Fruit fly (Drosophila melanogaster) whole organism, embryonic: ENCODE data around the gene ph-p.

Source experiments
- Aef1 ChIP-seq: fragments of 200-800 bp; sonication (Bioruptor generic); IDR thresholded peaks from 3 replicates; pipeline ENCODE4 v1.3.6; 2022; ENCODE audit warnings: missing biosample characterization, missing genetic modification characterization
- B-H1 ChIP-seq: fragments of 200-800 bp; sonication (Bioruptor generic); IDR thresholded peaks from 3 replicates; pipeline ENCODE4 v1.3.6; 2022; ENCODE audit warnings: missing biosample characterization, missing genetic modification characterization
- Bdp1 ChIP-seq: fragments of 200-800 bp; sonication (Bioruptor generic); optimal IDR thresholded peaks from 3 replicates; lab custom pipeline; 2016; ENCODE audit warnings: missing biosample characterization, missing genetic modification characterization
- CG1024 ChIP-seq: fragments of 200-800 bp; sonication (Bioruptor generic); IDR thresholded peaks from 2 replicates; pipeline ENCODE4 v1.3.6; 2022; ENCODE audit warnings: missing biosample characterization, missing genetic modification characterization
- CG11504 ChIP-seq: fragments of 200-800 bp; sonication (Bioruptor generic); optimal IDR thresholded peaks from 3 replicates; lab custom pipeline; 2019; ENCODE audit warnings: missing biosample characterization, mild to moderate bottlenecking, missing genetic modification characterization, moderate library complexity
- CG12391 ChIP-seq: fragments of 200-800 bp; sonication (Bioruptor generic); optimal IDR thresholded peaks from 3 replicates; lab custom pipeline; 2018; ENCODE audit warnings: missing biosample characterization, mild to moderate bottlenecking, missing genetic modification characterization, moderate library complexity
- CG12659 ChIP-seq: fragments of 200-800 bp; sonication (Bioruptor generic); optimal IDR thresholded peaks from 3 replicates; lab custom pipeline; 2017; ENCODE audit warnings: mild to moderate bottlenecking, missing biosample characterization, missing genetic modification reagents, missing genetic modification characterization
- CG12769 ChIP-seq: fragments of 200-800 bp; sonication (Bioruptor generic); optimal IDR thresholded peaks from 2 replicates; lab custom pipeline; 2019; ENCODE audit warnings: missing biosample characterization, mild to moderate bottlenecking, missing genetic modification characterization, moderate library complexity
- CG14667 ChIP-seq: fragments of 200-800 bp; sonication (Bioruptor generic); IDR thresholded peaks from 2 replicates; pipeline ENCODE4 v1.3.6; 2022; ENCODE audit warnings: missing biosample characterization, missing genetic modification characterization
- CG16863 ChIP-seq: fragments of 200-800 bp; sonication (Bioruptor generic); optimal IDR thresholded peaks from 3 replicates; lab custom pipeline; 2016; ENCODE audit warnings: missing biosample characterization, missing genetic modification characterization
- CG17328 ChIP-seq: fragments of 200-800 bp; sonication (Bioruptor generic); IDR thresholded peaks from 2 replicates; pipeline ENCODE4 v1.3.6; 2022; ENCODE audit warnings: missing biosample characterization, missing genetic modification characterization
- CG1792 ChIP-seq: fragments of 200-800 bp; sonication (Bioruptor generic); optimal IDR thresholded peaks from 2 replicates; lab custom pipeline; 2016; ENCODE audit warnings: missing biosample characterization, missing genetic modification characterization
- CG2875 ChIP-seq: fragments of 200-800 bp; sonication (Bioruptor generic); optimal IDR thresholded peaks from 2 replicates; lab custom pipeline; 2017; ENCODE audit warnings: missing biosample characterization, mild to moderate bottlenecking, missing genetic modification characterization, missing genetic modification reagents
- CG3407 ChIP-seq: fragments of 200-800 bp; sonication (Bioruptor generic); optimal IDR thresholded peaks from 2 replicates; lab custom pipeline; 2018; ENCODE audit warnings: missing biosample characterization, mild to moderate bottlenecking, missing genetic modification characterization
- CG34224 ChIP-seq: fragments of 200-800 bp; sonication (Bioruptor generic); IDR thresholded peaks from 3 replicates; pipeline ENCODE4 v1.3.6; 2022; ENCODE audit warnings: missing biosample characterization, missing genetic modification characterization; ENCODE audit not compliant: partially characterized antibody
- CG3995 ChIP-seq: fragments of 200-800 bp; sonication (Bioruptor generic); optimal IDR thresholded peaks from 3 replicates; lab custom pipeline; 2016; ENCODE audit warnings: missing biosample characterization, missing genetic modification characterization
- CG5245 ChIP-seq: fragments of 200-800 bp; sonication (Bioruptor generic); optimal IDR thresholded peaks from 3 replicates; lab custom pipeline; 2016; ENCODE audit warnings: missing biosample characterization, missing genetic modification characterization
- CG7839 ChIP-seq: fragments of 200-800 bp; sonication (Bioruptor generic); optimal IDR thresholded peaks from 3 replicates; lab custom pipeline; 2018; ENCODE audit warnings: missing biosample characterization, mild to moderate bottlenecking, missing genetic modification characterization, moderate library complexity
- CG8388 ChIP-seq: fragments of 200-800 bp; sonication (Bioruptor generic); optimal IDR thresholded peaks from 2 replicates; lab custom pipeline; 2019; ENCODE audit warnings: missing biosample characterization, mild to moderate bottlenecking, missing genetic modification characterization, moderate library complexity
- CoRest ChIP-seq: fragments of 200-800 bp; sonication (Bioruptor generic); optimal IDR thresholded peaks from 3 replicates; lab custom pipeline; 2018; ENCODE audit warnings: missing biosample characterization, mild to moderate bottlenecking, missing genetic modification characterization, moderate library complexity
- D ChIP-seq, 2 experiments: fragments of 200-800 bp in 1 of 2; fragments of >200 bp in 1 of 2; sonication (Bioruptor generic) in 1 of 2; optimal IDR thresholded peaks; 2 replicates in 1 of 2; 3 replicates in 1 of 2; lab custom pipeline; 2017; ENCODE audit warnings: mild to moderate bottlenecking in 1 of 2, missing biosample characterization in 1 of 2, missing genetic modification characterization in 1 of 2, missing genetic modification reagents in 1 of 2
- D19B ChIP-seq: fragments of 200-800 bp; sonication (Bioruptor generic); optimal IDR thresholded peaks from 2 replicates; lab custom pipeline; 2017; ENCODE audit warnings: missing biosample characterization, mild to moderate bottlenecking, missing genetic modification characterization
- E2f1 ChIP-seq: fragments of 200-800 bp; sonication (Bioruptor generic); IDR thresholded peaks from 2 replicates; pipeline ENCODE4 v1.3.6; 2022; ENCODE audit warnings: missing biosample characterization, missing genetic modification characterization
- E2f2 ChIP-seq: fragments of 200-800 bp; sonication (Bioruptor generic); IDR thresholded peaks from 2 replicates; pipeline ENCODE4 v1.3.6; 2022; ENCODE audit warnings: missing biosample characterization, missing genetic modification characterization
- Ets65A ChIP-seq: fragments of 200-800 bp; sonication (Bioruptor generic); peaks from one replicate; lab custom pipeline; 2016; ENCODE audit warnings: missing biosample characterization, missing genetic modification characterization
- HLH3B ChIP-seq: fragments of 200-800 bp; sonication (Bioruptor generic); IDR thresholded peaks from 2 replicates; pipeline ENCODE4 v1.3.6; 2022; ENCODE audit warnings: missing biosample characterization, missing genetic modification characterization
- Lhr ChIP-seq: fragments of 200-800 bp; sonication (Bioruptor generic); optimal IDR thresholded peaks from 3 replicates; lab custom pipeline; 2017; ENCODE audit warnings: mild to moderate bottlenecking, missing biosample characterization, missing genetic modification reagents, missing genetic modification characterization
- Med ChIP-seq: fragments of 200-800 bp; sonication (Bioruptor generic); peaks from one replicate; lab custom pipeline; 2016; ENCODE audit warnings: missing biosample characterization, missing genetic modification characterization, mild to moderate bottlenecking, inconsistent platforms, moderate library complexity
- Mes4 ChIP-seq: fragments of 200-800 bp; sonication (Bioruptor generic); optimal IDR thresholded peaks from 2 replicates; lab custom pipeline; 2016; ENCODE audit warnings: missing biosample characterization, missing genetic modification characterization
- NC2β ChIP-seq: fragments of 200-800 bp; sonication (Bioruptor generic); optimal IDR thresholded peaks from 2 replicates; lab custom pipeline; 2016; ENCODE audit warnings: missing biosample characterization, missing genetic modification characterization
- Ssrp ChIP-seq: fragments of 200-800 bp; sonication (Bioruptor generic); optimal IDR thresholded peaks from 2 replicates; lab custom pipeline; 2018; ENCODE audit warnings: missing biosample characterization, mild to moderate bottlenecking, missing genetic modification characterization, moderate library complexity
- az2 ChIP-seq: fragments of 200-800 bp; sonication (Bioruptor generic); optimal IDR thresholded peaks from 3 replicates; lab custom pipeline; 2016; ENCODE audit warnings: missing biosample characterization, missing genetic modification characterization
- chif ChIP-seq, 2 experiments: fragments of 200-800 bp; sonication (Bioruptor generic); optimal IDR thresholded peaks; 3 replicates each; lab custom pipeline; 2016; ENCODE audit warnings: missing biosample characterization in 2 of 2, missing genetic modification characterization in 2 of 2
- dati ChIP-seq: fragments of 200-800 bp; sonication (Bioruptor generic); IDR thresholded peaks from 2 replicates; pipeline ENCODE4 v1.3.6; 2022; ENCODE audit warnings: missing biosample characterization, missing genetic modification characterization
- disco-r ChIP-seq: fragments of 200-800 bp; sonication (Bioruptor generic); optimal IDR thresholded peaks from 2 replicates; lab custom pipeline; 2016; ENCODE audit warnings: missing biosample characterization, missing genetic modification characterization
- dm ChIP-seq: fragments of 200-800 bp; sonication (Bioruptor generic); optimal IDR thresholded peaks from 3 replicates; lab custom pipeline; 2016; ENCODE audit warnings: missing biosample characterization, missing genetic modification characterization
- gce ChIP-seq: fragments of 200-800 bp; sonication (Bioruptor generic); IDR thresholded peaks from 3 replicates; pipeline ENCODE4 v1.3.6; 2022; ENCODE audit warnings: missing biosample characterization, missing genetic modification characterization
- h ChIP-seq: fragments of >200 bp; optimal IDR thresholded peaks from 2 replicates; lab custom pipeline; 2017
- hb ChIP-seq: fragments of 200-800 bp; sonication (Bioruptor generic); IDR thresholded peaks from 3 replicates; pipeline ENCODE4 v1.3.6; 2022; ENCODE audit warnings: missing biosample characterization, missing genetic modification characterization; ENCODE audit not compliant: partially characterized antibody
- hkb ChIP-seq, 2 experiments: fragments of 200-800 bp in 1 of 2; fragments of >200 bp in 1 of 2; sonication (Bioruptor generic) in 1 of 2; IDR thresholded peaks in 1 of 2; optimal IDR thresholded peaks in 1 of 2; 2 replicates each; pipeline versions ENCODE4 v1.3.6 to Lab custom; 2017 to 2022; ENCODE audit warnings: missing biosample characterization in 1 of 2, missing genetic modification characterization in 1 of 2
- lab ChIP-seq: fragments of 200-800 bp; sonication (Bioruptor generic); optimal IDR thresholded peaks from 3 replicates; lab custom pipeline; 2017; ENCODE audit warnings: missing biosample characterization, missing genetic modification characterization, mild to moderate bottlenecking, moderate library complexity, missing genetic modification reagents
- lmd ChIP-seq: fragments of 200-800 bp; sonication (Bioruptor generic); IDR thresholded peaks from 2 replicates; pipeline ENCODE4 v1.3.6; 2022; ENCODE audit warnings: missing biosample characterization, missing genetic modification characterization
- pita ChIP-seq: fragments of 200-800 bp; sonication (Bioruptor generic); optimal IDR thresholded peaks from 2 replicates; lab custom pipeline; 2017; ENCODE audit warnings: missing biosample characterization, mild to moderate bottlenecking, missing genetic modification characterization
- sisA ChIP-seq: fragments of 200-800 bp; sonication (Bioruptor generic); IDR thresholded peaks from 2 replicates; pipeline ENCODE4 v1.3.6; 2022; ENCODE audit warnings: missing biosample characterization, missing genetic modification characterization
- sug ChIP-seq: fragments of 200-800 bp; optimal IDR thresholded peaks from 2 replicates; lab custom pipeline; 2019; ENCODE audit warnings: missing biosample characterization, mild to moderate bottlenecking, missing genetic modification characterization, moderate library complexity
- tap ChIP-seq: fragments of 200-800 bp; optimal IDR thresholded peaks from 3 replicates; lab custom pipeline; 2019; ENCODE audit warnings: missing biosample characterization, mild to moderate bottlenecking, missing genetic modification characterization, moderate library complexity
- tin ChIP-seq: fragments of 200-800 bp; sonication (Bioruptor generic); optimal IDR thresholded peaks from 3 replicates; lab custom pipeline; 2016; ENCODE audit warnings: missing biosample characterization, missing genetic modification characterization
- tll ChIP-seq, 2 experiments: fragments of 200-800 bp in 1 of 2; fragments of >200 bp in 1 of 2; sonication (Bioruptor generic) in 1 of 2; optimal IDR thresholded peaks; 2 replicates each; lab custom pipeline; 2017 to 2019; ENCODE audit warnings: missing biosample characterization in 2 of 2, missing genetic modification characterization in 2 of 2, mild to moderate bottlenecking in 1 of 2, moderate library complexity in 1 of 2
- trh ChIP-seq: fragments of 200-800 bp; sonication (Bioruptor generic); optimal IDR thresholded peaks from 2 replicates; lab custom pipeline; 2016; ENCODE audit warnings: missing biosample characterization, missing genetic modification characterization
- vfl ChIP-seq: fragments of 200-800 bp; sonication (Bioruptor generic); optimal IDR thresholded peaks from 2 replicates; lab custom pipeline; 2016; ENCODE audit warnings: missing biosample characterization, missing genetic modification characterization

The ph-p gene

dm6 chrX:2166129-2166528, 28.0 kb upstream of the ph-p start (continued):
- TF ChIP-seq CG1024 (GFP tag; lab: Robert Waterston, UW) = peak; percentile 47; the same call in 1 of the 2 replicates
- no peak for TF ChIP-seq CG34224
- TF ChIP-seq dm (GFP tag; lab: Kevin White, UChicago) = no peak
- TF ChIP-seq dati (GFP tag; lab: Robert Waterston, UW) = peak; percentile 62; the same call in 1 of the 2 replicates
- no peak for TF ChIP-seq hb (GFP tag; lab: Robert Waterston, UW)
- peak; percentile 52 for TF ChIP-seq CG12391 (tag; lab: Kevin White, UChicago)
- no peak for TF ChIP-seq vfl (GFP tag; lab: Kevin White, UChicago)
- TF ChIP-seq Aef1 (GFP tag; lab: Robert Waterston, UW) = 0 out of 3 replicates have a peak, but pooled peaks have one; percentile 10
- no peak for TF ChIP-seq D (optimal IDR thresholded peaks at IDR 0.05; lab: Kevin White, UChicago)
- TF ChIP-seq D (GFP tag; optimal IDR thresholded peaks at IDR 0.05; lab: Kevin White, UChicago) = peak; percentile 22
- TF ChIP-seq CG12769 (tag; lab: Kevin White, UChicago) = peak; percentile 55
- TF ChIP-seq sug (tag; lab: Kevin White, UChicago) = no peak
- TF ChIP-seq tin (GFP tag; lab: Kevin White, UChicago) = peak; percentile 28
- TF ChIP-seq sisA (GFP tag; lab: Robert Waterston, UW) = peak; percentile 80
- TF ChIP-seq CG14667 (GFP tag; lab: Robert Waterston, UW) = peak; percentile 29; the same call in 1 of the 2 replicates
- peak; percentile 58; the same call in 1 of the 2 replicates for TF ChIP-seq lmd (GFP tag; lab: Robert Waterston, UW)
- TF ChIP-seq trh (GFP tag; lab: Kevin White, UChicago) = no peak
- peak; percentile 37; the same call in 2 of the 3 replicates for TF ChIP-seq B-H1
- TF ChIP-seq Mes4 (GFP tag; lab: Kevin White, UChicago) = peak; percentile 43
- peak; percentile 56 for TF ChIP-seq CG8388 (GFP tag; lab: Kevin White, UChicago)
- TF ChIP-seq disco-r (GFP tag; lab: Kevin White, UChicago) = no peak
- peak; percentile 41 for TF ChIP-seq CG2875
- peak; percentile 59 for TF ChIP-seq CG11504 (tag; lab: Kevin White, UChicago)
- no peak for TF ChIP-seq Lhr (GFP tag; lab: Kevin White, UChicago)
- no peak for TF ChIP-seq D19B (GFP tag; lab: Kevin White, UChicago)
- peak; percentile 34 for TF ChIP-seq CG16863
- TF ChIP-seq Ssrp (tag; lab: Kevin White, UChicago) = peak; percentile 49
- TF ChIP-seq chif (GFP tag; optimal IDR thresholded peaks at IDR 0.05; lab: Kevin White, UChicago) = peak in 1 of 2 experiments; percentile 51
- peak; percentile 13 for TF ChIP-seq CG3407 (GFP tag; lab: Kevin White, UChicago)
- TF ChIP-seq az2 (GFP tag; lab: Kevin White, UChicago) = peak; percentile 49
- peak; percentile 18 for TF ChIP-seq tap (tag; lab: Kevin White, UChicago)
- TF ChIP-seq pita (GFP tag; lab: Kevin White, UChicago) = no peak
- no peak for TF ChIP-seq Bdp1 (GFP tag; lab: Kevin White, UChicago)
- TF ChIP-seq gce (GFP tag; lab: Robert Waterston, UW) = no peak
- TF ChIP-seq HLH3B = peak; percentile 83
- TF ChIP-seq lab (GFP tag; lab: Kevin White, UChicago) = peak; percentile 28
- peak; percentile 33; the same call in 1 of the 2 replicates for TF ChIP-seq E2f2
- peak; percentile 22 for TF ChIP-seq CG1792 (GFP tag; lab: Kevin White, UChicago)
- TF ChIP-seq CG17328 (GFP tag; lab: Robert Waterston, UW) = peak; percentile 82
- no peak for TF ChIP-seq tll (GFP tag; optimal IDR thresholded peaks at IDR 0.05; lab: Kevin White, UChicago)
- TF ChIP-seq CoRest (tag; lab: Kevin White, UChicago) = peak; percentile 3
- TF ChIP-seq CG12659 (GFP tag; lab: Kevin White, UChicago) = peak; percentile 14
- no peak for TF ChIP-seq Ets65A
- TF ChIP-seq CG5245 (GFP tag; lab: Kevin White, UChicago) = peak; percentile 14
- peak; percentile 35 for TF ChIP-seq NC2β (GFP tag; lab: Kevin White, UChicago)
- no peak for TF ChIP-seq hkb (optimal IDR thresholded peaks at IDR 0.05; lab: Kevin White, UChicago)
- TF ChIP-seq hkb (GFP tag; IDR thresholded peaks at IDR 0.05; lab: Robert Waterston, UW) = peak; percentile 65
- TF ChIP-seq h (lab: Kevin White, UChicago) = no peak
- TF ChIP-seq CG7839 (tag; lab: Kevin White, UChicago) = peak; percentile 8
- TF ChIP-seq CG3995 (GFP tag; lab: Kevin White, UChicago) = no peak
- peak; percentile 46; the same call in 1 of the 2 replicates for TF ChIP-seq E2f1 (GFP tag; lab: Robert Waterston, UW)
- TF ChIP-seq Med = peak; percentile 11
